Fruit fly (Drosophila melanogaster): Measurements from ENCODE around the gene CG42857.

Gene CG42857

dm6 chr3R:9771519-9771972 lies 49.4 kb downstream of the CG42857 start, which contains the start of gene CG9471 (continued):
- TF ChIP-seq Vsx2 (GFP tag; optimal IDR thresholded peaks at IDR 0.05; ENCODE audit: partially characterized antibody) (no peak), Abd-B (GFP tag; optimal IDR thresholded peaks at IDR 0.05) (no peak), brk (GFP tag; optimal IDR thresholded peaks at IDR 0.05) (no peak)
